Fruit fly (Drosophila melanogaster): ENCODE data around the gene CG17776.

Gene CG17776

DNA sequence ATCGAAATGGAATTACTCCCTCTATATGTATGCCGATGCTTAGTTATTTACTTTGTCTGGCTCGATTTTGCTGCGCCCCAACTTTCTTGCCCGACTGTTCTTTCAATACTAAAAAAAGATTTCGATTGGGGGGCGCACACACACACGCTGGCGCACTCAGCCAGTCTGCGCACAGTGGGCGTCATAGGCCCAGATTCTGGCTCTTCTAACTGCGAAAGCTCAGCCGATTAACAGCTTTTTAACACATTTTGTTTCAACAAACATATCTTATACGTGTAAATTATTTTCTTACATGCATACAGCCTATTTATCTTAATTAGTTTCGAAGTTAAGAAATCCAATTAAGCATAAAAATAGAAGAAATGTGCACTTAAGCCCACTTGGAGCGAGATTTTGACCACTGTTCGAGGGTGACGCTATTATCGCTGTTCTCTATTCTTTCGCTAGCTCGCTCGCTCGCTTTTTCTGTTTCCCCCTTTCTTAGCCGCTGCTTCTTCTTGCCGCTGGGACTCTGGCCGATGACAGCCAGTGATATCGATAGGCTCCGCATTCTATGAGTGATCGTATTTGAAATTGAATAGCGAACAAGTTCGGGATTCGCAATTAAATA lies 37.8 kb downstream of the CG17776 start, which contains the start of gene Vinc (continued):
- TF ChIP-seq btn (GFP tag; optimal IDR thresholded peaks at IDR 0.05): peak; percentile 62
- peak; percentile 51 for TF ChIP-seq Bdp1 (GFP tag; optimal IDR thresholded peaks at IDR 0.05)
- TF ChIP-seq CG8089 (GFP tag; optimal IDR thresholded peaks at IDR 0.05): peak; percentile 47
- peak; percentile 48 for TF ChIP-seq MTF-1 (GFP tag; optimal IDR thresholded peaks at IDR 0.05; ENCODE audit: borderline replicate concordance)
- peak; percentile 83 for TF ChIP-seq CG18619 (GFP tag; optimal IDR thresholded peaks at IDR 0.05)
- TF ChIP-seq ewg (GFP tag; optimal IDR thresholded peaks at IDR 0.05): peak; percentile 63
- no peak for TF ChIP-seq CG3726 (GFP tag; IDR thresholded peaks at IDR 0.05)
- peak; percentile 38 for TF ChIP-seq disco-r (GFP tag; optimal IDR thresholded peaks at IDR 0.05)
- peak; percentile 44 for TF ChIP-seq Abd-B (GFP tag; optimal IDR thresholded peaks at IDR 0.05)
- TF ChIP-seq CG18476 (GFP tag; optimal IDR thresholded peaks at IDR 0.05): peak; percentile 78
- TF ChIP-seq Drgx (GFP tag; IDR thresholded peaks at IDR 0.05): peak; percentile 93
- peak; percentile 34 for TF ChIP-seq Mad (GFP tag; optimal IDR thresholded peaks at IDR 0.05)
- TF ChIP-seq kni (GFP tag; optimal IDR thresholded peaks at IDR 0.05): peak; percentile 90
- TF ChIP-seq dati (GFP tag; IDR thresholded peaks at IDR 0.05): no peak
- peak; percentile 87 for TF ChIP-seq pum (GFP tag; optimal IDR thresholded peaks at IDR 0.05)
- peak; percentile 42 for TF ChIP-seq pzg (GFP tag; optimal IDR thresholded peaks at IDR 0.05)
- TF ChIP-seq NK7.1 (GFP tag; optimal IDR thresholded peaks at IDR 0.05): peak; percentile 80
- 0 out of 2 replicates have a peak, but pooled peaks have one; percentile 46 for TF ChIP-seq CkIIα-i1 (GFP tag; IDR thresholded peaks at IDR 0.05)
- peak; percentile 66 for TF ChIP-seq gro (GFP tag; optimal IDR thresholded peaks at IDR 0.05)
- TF ChIP-seq sc (optimal IDR thresholded peaks at IDR 0.05): no peak
- peak; percentile 59 for TF ChIP-seq sc (GFP tag; optimal IDR thresholded peaks at IDR 0.05)
- peak; percentile 83 for TF ChIP-seq stc (GFP tag; IDR thresholded peaks at IDR 0.05)
- TF ChIP-seq CG2875 (GFP tag; optimal IDR thresholded peaks at IDR 0.05): peak; percentile 26
- peak; percentile 83 for TF ChIP-seq CG3847 (GFP tag; IDR thresholded peaks at IDR 0.05)
- no peak for TF ChIP-seq CG12744 (GFP tag; optimal IDR thresholded peaks at IDR 0.05)
- peak; percentile 53 for TF ChIP-seq CG1529 (GFP tag; optimal IDR thresholded peaks at IDR 0.05)
- TF ChIP-seq zen2 (GFP tag; IDR thresholded peaks at IDR 0.05; ENCODE audit: partially characterized antibody): peak; percentile 41; the same call in 1 of the 3 replicates
- TF ChIP-seq knrl (GFP tag; IDR thresholded peaks at IDR 0.05; ENCODE audit: partially characterized antibody): peak; percentile 43; the same call in 1 of the 3 replicates
- peak; percentile 71 for TF ChIP-seq HLH54F (GFP tag; optimal IDR thresholded peaks at IDR 0.05)
- peak; percentile 85 for TF ChIP-seq slp2 (GFP tag; optimal IDR thresholded peaks at IDR 0.05)
- TF ChIP-seq tgo (GFP tag; IDR thresholded peaks at IDR 0.05): peak; percentile 88
- peak; percentile 67 for TF ChIP-seq CG12942 (GFP tag; optimal IDR thresholded peaks at IDR 0.05)
- TF ChIP-seq CG14441 (GFP tag; IDR thresholded peaks at IDR 0.05): peak; percentile 84
- no peak for TF ChIP-seq hbn (GFP tag; IDR thresholded peaks at IDR 0.05; ENCODE audit: partially characterized antibody)
- peak; percentile 93 for TF ChIP-seq CG13894 (tag; optimal IDR thresholded peaks at IDR 0.05)
- peak; percentile 85 for TF ChIP-seq zfh1 (GFP tag; IDR thresholded peaks at IDR 0.05)
- peak; percentile 80 for TF ChIP-seq CG6272 (GFP tag; IDR thresholded peaks at IDR 0.05)
- peak; percentile 85 for TF ChIP-seq CG18262 (tag; optimal IDR thresholded peaks at IDR 0.05)
- TF ChIP-seq Fer2 (tag; optimal IDR thresholded peaks at IDR 0.05): peak; percentile 87
- TF ChIP-seq CG7556 (GFP tag; optimal IDR thresholded peaks at IDR 0.05): peak; percentile 83
- TF ChIP-seq exex (tag; optimal IDR thresholded peaks at IDR 0.05): peak; percentile 83
- TF ChIP-seq zen (tag; optimal IDR thresholded peaks at IDR 0.05): peak; percentile 61
- TF ChIP-seq seq (GFP tag; IDR thresholded peaks at IDR 0.05): peak; percentile 66; the same call in 1 of the 2 replicates
- peak; percentile 84 for TF ChIP-seq ems (GFP tag; optimal IDR thresholded peaks at IDR 0.05)
- TF ChIP-seq bowl (GFP tag; IDR thresholded peaks at IDR 0.05): peak; percentile 41; the same call in 1 of the 2 replicates
- TF ChIP-seq CG4707 (GFP tag; optimal IDR thresholded peaks at IDR 0.05): peak; percentile 100
- TF ChIP-seq CG4424 (GFP tag; optimal IDR thresholded peaks at IDR 0.05): peak; percentile 89
- peak; percentile 57 for TF ChIP-seq CG8290 (GFP tag; optimal IDR thresholded peaks at IDR 0.05)
- TF ChIP-seq CG8290 (tag; optimal IDR thresholded peaks at IDR 0.05): no peak
- TF ChIP-seq CG6854 (GFP tag; optimal IDR thresholded peaks at IDR 0.05): peak; percentile 92
